Worm (Caenorhabditis elegans) whole organism, midembryonic: ENCODE data around the gene klo-2.

ENCODE experiments used
- T22C8.4 ChIP-seq: fragments of 200-800 bp; sonication (Bioruptor generic); IDR thresholded peaks from 2 replicates; pipeline ENCODE4 v1.3.6; 2022; ENCODE audit warnings: missing genetic modification characterization, missing compliant biosample characterization
- cog-1 ChIP-seq: sonication (generic microtip); optimal IDR thresholded peaks from 2 replicates; lab custom pipeline; 2016; ENCODE audit warnings: missing genetic modification characterization, missing compliant biosample characterization
- flt-1 ChIP-seq: fragments of 200-800 bp; sonication (Bioruptor generic); IDR thresholded peaks from 2 replicates; pipeline ENCODE4 v1.3.6; 2022; ENCODE audit warnings: missing genetic modification characterization, missing compliant biosample characterization
- klf-2 ChIP-seq: fragments of 200-800 bp; sonication (Bioruptor generic); conservative IDR thresholded peaks from 2 replicates; pipeline ENCODE4 v1.3.6; 2022; ENCODE audit warnings: missing genetic modification reagents, missing genetic modification characterization, missing compliant biosample characterization
- med-1 ChIP-seq: sonication (generic microtip); optimal IDR thresholded peaks from 2 replicates; lab custom pipeline; 2017; ENCODE audit warnings: missing genetic modification characterization, mild to moderate bottlenecking, missing compliant biosample characterization, antibody characterized with exemption, missing genetic modification reagents; ENCODE audit not compliant: insufficient read depth
- ref-1 ChIP-seq: fragments of 200-800 bp; sonication (Bioruptor generic); conservative IDR thresholded peaks from 2 replicates; pipeline ENCODE4 v1.3.6; 2022; ENCODE audit warnings: missing genetic modification reagents, missing genetic modification characterization, missing compliant biosample characterization
- tab-1 ChIP-seq: fragments of 200-800 bp; sonication (Bioruptor generic); IDR thresholded peaks from 2 replicates; pipeline ENCODE4 v1.3.6; 2022; ENCODE audit warnings: missing genetic modification characterization, missing compliant biosample characterization
- ztf-23 ChIP-seq: fragments of 200-800 bp; sonication (Bioruptor generic); IDR thresholded peaks from 2 replicates; pipeline ENCODE4 v1.3.6; 2022; ENCODE audit warnings: missing genetic modification reagents, missing genetic modification characterization, missing compliant biosample characterization
- ztf-29 ChIP-seq: fragments of 200-800 bp; sonication (Bioruptor generic); IDR thresholded peaks from 2 replicates; pipeline ENCODE4 v1.3.6; 2022; ENCODE audit warnings: missing genetic modification reagents, missing genetic modification characterization, missing compliant biosample characterization

The klo-2 gene

ce11 chrIII:2445574-2446259 is at the start of gene klo-2, which contains the start of gene E02H9.7:
TSS of gene klo-2 (plus strand) at chrIII:2446209.
TSS of gene E02H9.7 (minus strand) at chrIII:2445674.
- no peak for TF ChIP-seq med-1
- no peak for TF ChIP-seq ref-1 (GFP tag; lab: Robert Waterston, UW)
- TF ChIP-seq ztf-23 (GFP tag; lab: Robert Waterston, UW): no peak
- TF ChIP-seq klf-2 (GFP tag; lab: Robert Waterston, UW): no peak
- no peak for TF ChIP-seq tab-1 (GFP tag; lab: Robert Waterston, UW)
- TF ChIP-seq ztf-29 (GFP tag; lab: Robert Waterston, UW): no peak
- no peak for TF ChIP-seq cog-1 (tag; lab: Kevin White, UChicago)
- TF ChIP-seq flt-1 (GFP tag; lab: Robert Waterston, UW): no peak
- no peak for TF ChIP-seq T22C8.4 (GFP tag; lab: Robert Waterston, UW)

ce11 chrIII:2401126-2402123 is 44.6 kb upstream of the klo-2 start, which contains the start of the genes cic-1 and strm-1:
TSS of gene cic-1 (minus strand) at chrIII:2401221.
TSS of gene strm-1 (plus strand) at chrIII:2402070.
- TF ChIP-seq T22C8.4 (GFP tag; lab: Robert Waterston, UW) (peak; percentile 66), ref-1 (GFP tag; lab: Robert Waterston, UW) (no peak)

DNA sequence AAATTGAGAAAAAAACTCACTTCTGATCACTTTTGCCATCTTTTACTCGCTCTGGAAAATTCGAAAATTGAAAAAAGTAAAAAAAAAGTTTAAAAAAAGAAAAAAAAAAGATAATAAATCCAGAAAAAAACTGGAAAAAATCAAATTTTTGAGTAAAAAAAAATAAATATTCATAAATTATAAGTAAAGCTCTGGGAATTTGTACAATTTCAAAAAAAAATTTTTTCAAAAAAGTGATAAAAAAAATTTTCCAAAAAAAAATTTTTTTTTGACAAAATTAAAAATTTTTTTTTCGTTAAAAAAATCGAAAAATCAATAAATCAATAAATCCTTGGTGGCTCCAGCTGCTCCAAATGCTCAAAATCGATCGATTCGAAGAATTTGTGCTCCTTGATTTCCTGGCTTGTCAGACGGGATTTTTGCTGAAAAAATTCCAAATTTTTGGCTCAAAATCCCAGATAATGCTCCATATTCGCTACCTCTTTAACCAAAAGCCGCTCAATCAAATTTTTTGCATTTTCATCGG is 35.0 kb upstream of the klo-2 start, which contains the start of gene mrpl-30:
TSS of gene mrpl-30 (minus strand) at position 51 of the 526 bp plus-strand sequence.
- TF ChIP-seq ztf-23 (GFP tag; lab: Robert Waterston, UW) (no peak), T22C8.4 (GFP tag; lab: Robert Waterston, UW) (0 out of 2 replicates have a peak, but pooled peaks have one; percentile 47)

DNA sequence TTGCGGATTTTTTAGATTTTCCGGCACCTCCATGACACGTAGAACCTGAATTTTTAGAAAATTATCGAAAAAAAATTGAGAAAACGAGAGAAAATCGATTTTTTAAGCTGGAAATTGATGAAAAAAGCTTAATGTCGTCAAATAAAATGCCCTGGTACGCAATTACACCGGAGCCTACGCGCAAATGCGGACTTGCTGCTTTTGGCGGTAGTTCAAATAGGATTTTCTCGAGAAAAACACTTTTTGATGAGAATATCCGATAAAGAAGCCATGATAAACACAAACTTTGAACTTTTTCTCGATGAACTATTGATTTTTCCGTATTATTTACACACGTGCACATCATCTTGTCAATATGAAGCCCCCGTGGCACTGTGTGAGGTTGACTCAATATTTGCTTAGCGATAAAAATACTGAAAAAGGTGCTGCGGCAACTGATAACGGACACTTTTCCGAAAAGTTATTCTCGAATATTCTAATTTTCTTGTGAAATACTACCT is 27.8 kb upstream of the klo-2 start, which contains the start of the genes W04B5.5 and W04B5.3:
TSS of gene W04B5.5 (minus strand) at position 51 of the 500 bp plus-strand sequence.
TSS of gene W04B5.3 (plus strand) at position 356 of the 500 bp plus-strand sequence.
- TF ChIP-seq tab-1 (GFP tag; lab: Robert Waterston, UW) (no peak), cog-1 (tag; lab: Kevin White, UChicago) (no peak), flt-1 (GFP tag; lab: Robert Waterston, UW) (no peak), med-1 (no peak), klf-2 (GFP tag; lab: Robert Waterston, UW) (no peak), T22C8.4 (GFP tag; lab: Robert Waterston, UW) (no peak), ztf-29 (GFP tag; lab: Robert Waterston, UW) (no peak), ztf-23 (GFP tag; lab: Robert Waterston, UW) (no peak), ref-1 (GFP tag; lab: Robert Waterston, UW) (no peak)

ce11 chrIII:2418981-2419380 is 27.0 kb upstream of the klo-2 start:
- TF ChIP-seq flt-1 (GFP tag; lab: Robert Waterston, UW): no peak
- no peak for TF ChIP-seq ztf-23 (GFP tag; lab: Robert Waterston, UW)
- TF ChIP-seq T22C8.4 (GFP tag; lab: Robert Waterston, UW): no peak
- no peak for TF ChIP-seq ztf-29 (GFP tag; lab: Robert Waterston, UW)
- no peak for TF ChIP-seq cog-1 (tag; lab: Kevin White, UChicago)
- TF ChIP-seq tab-1 (GFP tag; lab: Robert Waterston, UW): no peak
- TF ChIP-seq ref-1 (GFP tag; lab: Robert Waterston, UW): no peak
- TF ChIP-seq med-1: no peak
- no peak for TF ChIP-seq klf-2 (GFP tag; lab: Robert Waterston, UW)

- TF ChIP-seq T22C8.4 (GFP tag; lab: Robert Waterston, UW) (peak; percentile 83), klf-2 (GFP tag; lab: Robert Waterston, UW) (no peak)
Observed at ce11 chrIII:2419504-2419903, 26.5 kb upstream of the klo-2 start.

DNA sequence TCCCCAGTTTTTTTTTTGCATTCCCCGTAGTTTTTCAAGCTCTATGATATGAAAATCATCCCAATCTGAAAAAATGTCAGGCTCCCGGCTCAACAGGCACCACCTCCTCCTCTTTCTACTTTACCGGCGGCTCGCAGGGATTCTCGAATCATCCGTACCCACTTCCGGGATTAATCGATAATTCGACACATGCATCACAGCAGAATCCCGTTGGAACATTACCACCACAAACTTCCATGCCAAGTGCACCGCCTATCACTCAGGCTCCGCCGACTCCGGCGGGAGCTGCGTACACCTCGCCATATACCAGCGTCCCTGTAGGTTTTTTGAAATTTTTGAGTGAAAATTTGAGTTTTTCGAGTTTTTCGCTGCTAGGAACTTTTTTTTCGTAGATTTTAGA is 24.8 kb upstream of the klo-2 start:
- TF ChIP-seq klf-2 (GFP tag; lab: Robert Waterston, UW) (no peak), flt-1 (GFP tag; lab: Robert Waterston, UW) (no peak), ztf-29 (GFP tag; lab: Robert Waterston, UW) (no peak), tab-1 (GFP tag; lab: Robert Waterston, UW) (no peak), ztf-23 (GFP tag; lab: Robert Waterston, UW) (0 out of 2 replicates have a peak, but pooled peaks have one; percentile 20), cog-1 (tag; lab: Kevin White, UChicago) (no peak)

DNA sequence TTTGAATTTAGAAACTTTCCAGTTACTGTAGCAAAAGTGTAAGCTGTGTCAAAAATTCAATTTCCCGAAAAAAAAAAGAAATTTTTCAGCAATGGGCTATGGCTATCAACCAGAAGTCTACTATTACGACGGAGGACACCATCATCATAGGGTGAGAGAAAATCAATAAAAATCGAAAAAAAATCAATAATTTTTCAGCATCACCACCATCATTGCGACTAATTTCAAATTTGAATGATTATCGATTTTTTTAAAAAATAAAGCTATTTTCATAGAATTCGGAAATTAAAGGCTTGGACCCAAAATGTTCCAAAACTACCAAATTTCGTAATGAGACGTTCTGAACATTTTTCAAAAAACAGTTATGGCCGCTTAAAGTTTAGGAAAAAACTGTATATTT is 22.4 kb upstream of the klo-2 start:
- TF ChIP-seq ref-1 (GFP tag; lab: Robert Waterston, UW) (no peak), T22C8.4 (GFP tag; lab: Robert Waterston, UW) (peak; percentile 74), flt-1 (GFP tag; lab: Robert Waterston, UW) (no peak), tab-1 (GFP tag; lab: Robert Waterston, UW) (no peak), ztf-29 (GFP tag; lab: Robert Waterston, UW) (no peak), ztf-23 (GFP tag; lab: Robert Waterston, UW) (no peak), cog-1 (tag; lab: Kevin White, UChicago) (no peak), med-1 (no peak)
